Worm (Caenorhabditis elegans) whole organism, L2 larva: Measurements from ENCODE around the gene srh-178.

Experiments used
- C34F6.9 ChIP-seq: fragments of 150-350 bp; optimal IDR thresholded peaks from 2 replicates; lab custom pipeline; 2014; ENCODE audit warnings: missing biosample characterization, missing genetic modification characterization
- F13H6.1 ChIP-seq: sonication (generic microtip); optimal IDR thresholded peaks from 2 replicates; lab custom pipeline; 2016; ENCODE audit warnings: missing genetic modification characterization, missing compliant biosample characterization
- R02D3.7 ChIP-seq: fragments of 150-350 bp; optimal IDR thresholded peaks from 2 replicates; lab custom pipeline; 2014; ENCODE audit warnings: missing biosample characterization, missing genetic modification characterization
- ama-1 ChIP-seq: fragments of 150-350 bp; optimal IDR thresholded peaks from 2 replicates; lab custom pipeline; 2018; ENCODE audit warnings: inconsistent platforms
- blmp-1 ChIP-seq: sonication (generic microtip); optimal IDR thresholded peaks from 2 replicates; lab custom pipeline; 2017; ENCODE audit warnings: missing genetic modification characterization, mild to moderate bottlenecking, missing compliant biosample characterization, antibody characterized with exemption, moderate library complexity; ENCODE audit not compliant: insufficient read depth
- ceh-16 ChIP-seq: fragments of 150-350 bp; optimal IDR thresholded peaks from 2 replicates; lab custom pipeline; 2014; ENCODE audit warnings: missing biosample characterization, missing genetic modification characterization
- egl-27 ChIP-seq: sonication (generic microtip); optimal IDR thresholded peaks from 3 replicates; lab custom pipeline; 2017; ENCODE audit warnings: missing biosample characterization, missing genetic modification reagents, missing genetic modification characterization
- elt-1 ChIP-seq: fragments of 150-350 bp; optimal IDR thresholded peaks from 2 replicates; lab custom pipeline; 2014; ENCODE audit warnings: missing biosample characterization, missing genetic modification characterization
- gmeb-1 ChIP-seq: fragments of 150-350 bp; optimal IDR thresholded peaks from 2 replicates; lab custom pipeline; 2014; ENCODE audit warnings: missing biosample characterization, missing genetic modification characterization
- lin-13 ChIP-seq: fragments of 150-350 bp; optimal IDR thresholded peaks from 2 replicates; lab custom pipeline; 2014; ENCODE audit warnings: missing biosample characterization, missing genetic modification reagents, missing genetic modification characterization
- lin-39 ChIP-seq: fragments of 150-350 bp; optimal IDR thresholded peaks from 2 replicates; lab custom pipeline; 2014; ENCODE audit warnings: missing biosample characterization, missing genetic modification reagents, missing genetic modification characterization
- lsy-2 ChIP-seq, 2 experiments: fragments of 150-350 bp in 1 of 2; sonication (generic microtip) in 1 of 2; optimal IDR thresholded peaks; 2 replicates each; lab custom pipeline; 2014 to 2017; ENCODE audit warnings: missing biosample characterization in 2 of 2, missing genetic modification characterization in 2 of 2
- mab-5 ChIP-seq: fragments of 150-350 bp; optimal IDR thresholded peaks from 2 replicates; lab custom pipeline; 2014; ENCODE audit warnings: missing biosample characterization, missing genetic modification characterization
- mbf-1 ChIP-seq: sonication (generic microtip); optimal IDR thresholded peaks from 2 replicates; lab custom pipeline; 2017; ENCODE audit warnings: missing biosample characterization, missing genetic modification characterization
- nhr-10 ChIP-seq: sonication (generic microtip); optimal IDR thresholded peaks from 2 replicates; lab custom pipeline; 2017; ENCODE audit warnings: missing biosample characterization, missing genetic modification characterization
- nhr-11 ChIP-seq: fragments of 150-350 bp; optimal IDR thresholded peaks from 2 replicates; lab custom pipeline; 2014; ENCODE audit warnings: missing biosample characterization, missing genetic modification characterization
- nhr-12 ChIP-seq: fragments of 150-350 bp; optimal IDR thresholded peaks from 2 replicates; lab custom pipeline; 2014; ENCODE audit warnings: missing biosample characterization, missing genetic modification characterization
- nhr-21 ChIP-seq: fragments of 150-350 bp; optimal IDR thresholded peaks from 2 replicates; lab custom pipeline; 2014; ENCODE audit warnings: missing biosample characterization, missing genetic modification characterization
- nhr-23 ChIP-seq: fragments of 150-350 bp; optimal IDR thresholded peaks from 2 replicates; lab custom pipeline; 2014; ENCODE audit warnings: missing biosample characterization, missing genetic modification reagents, missing genetic modification characterization
- nhr-237 ChIP-seq: fragments of 150-350 bp; optimal IDR thresholded peaks from 2 replicates; lab custom pipeline; 2014; ENCODE audit warnings: missing biosample characterization, missing genetic modification characterization
- nhr-25 ChIP-seq: fragments of 150-350 bp; sonication (generic microtip); optimal IDR thresholded peaks from 3 replicates; lab custom pipeline; 2014; ENCODE audit warnings: missing biosample characterization, missing genetic modification characterization
- nhr-6 ChIP-seq: fragments of 150-350 bp; optimal IDR thresholded peaks from 2 replicates; lab custom pipeline; 2014; ENCODE audit warnings: missing biosample characterization, missing genetic modification characterization
- sem-4 ChIP-seq: fragments of 150-350 bp; optimal IDR thresholded peaks from 2 replicates; lab custom pipeline; 2014; ENCODE audit warnings: missing biosample characterization, missing genetic modification reagents, missing genetic modification characterization
- sma-3 ChIP-seq: sonication (generic microtip); optimal IDR thresholded peaks from 2 replicates; lab custom pipeline; 2016; ENCODE audit warnings: missing genetic modification reagents, missing genetic modification characterization, missing compliant biosample characterization
- sma-9 ChIP-seq, 2 experiments: fragments of 150-350 bp in 1 of 2; sonication (generic microtip) in 1 of 2; optimal IDR thresholded peaks; 2 replicates each; lab custom pipeline; 2014 to 2016; ENCODE audit warnings: missing genetic modification characterization in 2 of 2, mild to moderate bottlenecking in 1 of 2, missing biosample characterization in 1 of 2, missing compliant biosample characterization in 1 of 2, missing genetic modification reagents in 1 of 2, moderate library complexity in 1 of 2
- snpc-4 ChIP-seq: fragments of 150-350 bp; optimal IDR thresholded peaks from 2 replicates; lab custom pipeline; 2014; ENCODE audit warnings: missing biosample characterization, missing genetic modification characterization
- unc-39 ChIP-seq: fragments of 150-350 bp; optimal IDR thresholded peaks from 2 replicates; lab custom pipeline; 2014; ENCODE audit warnings: missing biosample characterization, missing genetic modification characterization
- unc-55 ChIP-seq: fragments of 150-350 bp; sonication (generic microtip); optimal IDR thresholded peaks from 3 replicates; lab custom pipeline; 2014; ENCODE audit warnings: missing biosample characterization, missing genetic modification reagents, missing genetic modification characterization
- unc-62 ChIP-seq: fragments of 150-350 bp; optimal IDR thresholded peaks from 2 replicates; lab custom pipeline; 2014; ENCODE audit warnings: missing biosample characterization, missing genetic modification reagents, missing genetic modification characterization
- zag-1 ChIP-seq: fragments of 150-350 bp; optimal IDR thresholded peaks from 2 replicates; lab custom pipeline; 2014; ENCODE audit warnings: missing biosample characterization, missing genetic modification characterization
- ztf-1 ChIP-seq: fragments of 200-800 bp; sonication (Bioruptor generic); conservative IDR thresholded peaks from 2 replicates; pipeline ENCODE4 v1.3.6; 2022; ENCODE audit warnings: missing genetic modification characterization, missing compliant biosample characterization
- ztf-11 ChIP-seq: sonication (generic microtip); optimal IDR thresholded peaks from 2 replicates; lab custom pipeline; 2017; ENCODE audit warnings: missing biosample characterization, missing genetic modification characterization

Gene srh-178

ce11 chrV:18490284-18490832 is 10.2 kb upstream of the srh-178 start (continued):
- no peak for TF ChIP-seq sma-9 (GFP tag; optimal IDR thresholded peaks at IDR 0.05; lab: Kevin White, UChicago)
- TF ChIP-seq sma-9 (tag; optimal IDR thresholded peaks at IDR 0.05; lab: Kevin White, UChicago) = no peak
- no peak for TF ChIP-seq sem-4
- TF ChIP-seq nhr-25 (tag; lab: Kevin White, UChicago) = no peak
- TF ChIP-seq ztf-11 (tag; lab: Kevin White, UChicago) = no peak
- no peak for TF ChIP-seq mbf-1
- TF ChIP-seq lin-13 = no peak

ce11 chrV:18487158-18487557 is 7.0 kb upstream of the srh-178 start, which contains the start of gene Y51A2D.18:
Gene Y51A2D.18 (minus strand): TSS chrV:18487258.
- TF ChIP-seq F13H6.1 (tag; lab: Kevin White, UChicago) (no peak), nhr-10 (tag; lab: Kevin White, UChicago) (no peak), ztf-1 (GFP tag; lab: Robert Waterston, UW) (no peak), nhr-237 (tag; lab: Kevin White, UChicago) (no peak), C34F6.9 (tag; lab: Kevin White, UChicago) (no peak), sma-3 (GFP tag; lab: Kevin White, UChicago) (no peak), lin-39 (tag; lab: Kevin White, UChicago) (no peak), nhr-6 (no peak), elt-1 (tag; lab: Kevin White, UChicago) (no peak), unc-62 (GFP tag; lab: Kevin White, UChicago) (no peak), nhr-23 (tag; lab: Kevin White, UChicago) (no peak), nhr-21 (no peak), blmp-1 (tag; lab: Kevin White, UChicago) (no peak), gmeb-1 (tag; lab: Kevin White, UChicago) (no peak), nhr-11 (tag; lab: Kevin White, UChicago) (no peak), egl-27 (tag; lab: Kevin White, UChicago) (no peak), unc-55 (no peak), ztf-11 (tag; lab: Kevin White, UChicago) (no peak), lsy-2 (tag; optimal IDR thresholded peaks at IDR 0.05; lab: Kevin White, UChicago) (no peak)

- TF ChIP-seq mab-5 (no peak), nhr-11 (tag; lab: Kevin White, UChicago) (no peak), ztf-1 (GFP tag; lab: Robert Waterston, UW) (no peak), unc-39 (tag; lab: Kevin White, UChicago) (no peak), snpc-4 (no peak), nhr-6 (no peak), sma-9 (GFP tag; optimal IDR thresholded peaks at IDR 0.05; lab: Kevin White, UChicago) (no peak), sma-9 (tag; optimal IDR thresholded peaks at IDR 0.05; lab: Kevin White, UChicago) (no peak), nhr-12 (tag; lab: Kevin White, UChicago) (no peak), ztf-11 (tag; lab: Kevin White, UChicago) (no peak), lin-13 (no peak)
Observed at ce11 chrV:18476090-18476489, 4.0 kb downstream of the srh-178 start, which contains the start of gene srh-179. Gene srh-179 (plus strand): TSS chrV:18476390.

DNA sequence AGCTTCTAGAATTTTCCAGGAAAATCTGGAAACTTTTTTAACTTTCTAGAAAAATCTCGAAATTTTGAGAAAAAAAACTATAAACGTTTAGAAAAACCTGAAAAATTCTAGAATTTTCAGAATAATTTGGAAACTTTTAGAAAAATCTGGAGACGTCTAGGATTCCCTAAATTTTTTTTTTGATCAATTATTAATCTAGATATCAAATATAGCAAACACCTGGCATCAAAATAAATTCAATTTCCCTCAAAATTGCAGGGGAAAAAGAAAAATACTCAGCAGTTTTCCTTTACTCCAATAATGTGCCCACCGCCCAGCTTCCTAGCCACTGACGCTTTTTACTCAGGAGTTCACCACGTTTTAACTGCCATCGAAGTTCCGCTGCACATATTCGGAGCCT is 5.9 kb downstream of the srh-178 start, which contains the start of gene srh-181:
TSS of gene srh-181 (plus strand) at position 301 of the 400 bp plus-strand sequence.
- no peak for TF ChIP-seq R02D3.7
- no peak for TF ChIP-seq elt-1 (tag; lab: Kevin White, UChicago)
- no peak for TF ChIP-seq ama-1 (lab: Kevin White, UChicago)
- TF ChIP-seq mab-5 = no peak
- TF ChIP-seq nhr-21 = no peak

DNA sequence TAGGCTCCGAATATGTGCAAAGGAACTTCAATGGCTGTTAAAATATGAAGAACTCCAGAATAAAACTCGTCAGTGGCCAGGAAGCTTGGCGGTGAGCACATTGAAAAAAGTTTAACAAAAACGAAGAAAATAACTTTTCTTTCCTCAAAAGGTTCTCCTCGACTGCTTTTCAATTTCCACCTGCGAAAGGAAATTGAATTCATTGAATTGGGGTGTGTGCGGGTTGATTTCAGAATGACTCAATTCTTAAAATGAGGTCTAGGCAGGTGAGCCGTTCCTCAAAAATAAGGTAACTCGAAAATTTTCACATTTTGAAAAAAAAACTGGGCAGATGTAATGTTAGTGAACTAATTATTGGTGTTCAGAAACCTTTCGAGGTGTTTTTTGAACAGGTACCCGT is 6.7 kb downstream of the srh-178 start, which contains the start of gene srh-182:
TSS of gene srh-182 (minus strand) at position 101 of the 400 bp plus-strand sequence.
- TF ChIP-seq sem-4 (no peak), lsy-2 (tag; optimal IDR thresholded peaks at IDR 0.05; lab: Kevin White, UChicago) (no peak), nhr-25 (tag; lab: Kevin White, UChicago) (no peak)

DNA sequence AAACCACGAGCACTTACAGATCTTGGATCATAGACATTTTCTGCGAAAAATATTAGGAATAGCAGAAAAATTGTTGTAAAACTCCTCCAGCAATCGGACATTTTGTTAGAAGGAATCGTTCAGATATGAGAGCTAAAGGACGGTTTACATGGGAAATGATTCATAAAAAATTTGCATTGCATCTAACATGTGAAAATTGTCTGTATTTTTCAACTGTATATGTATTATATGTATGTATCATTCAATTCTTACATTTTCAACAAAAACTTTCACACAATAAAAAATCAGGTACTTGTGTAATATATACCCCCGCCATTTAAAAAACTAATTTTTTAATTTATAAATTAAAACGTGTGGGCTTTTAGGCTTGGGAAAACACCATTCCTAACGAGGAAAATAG is 12.0 kb downstream of the srh-178 start, which contains the start of gene ZK228.13:
TSS of gene ZK228.13 (minus strand) at position 101 of the 400 bp plus-strand sequence.
- TF ChIP-seq ama-1 (lab: Kevin White, UChicago) (no peak), C34F6.9 (tag; lab: Kevin White, UChicago) (no peak), zag-1 (tag; lab: Kevin White, UChicago) (no peak), ceh-16 (tag; lab: Kevin White, UChicago) (no peak), mbf-1 (no peak), blmp-1 (tag; lab: Kevin White, UChicago) (no peak), R02D3.7 (no peak)
- TF ChIP-seq, all 48 proteins: peak for 0
